Fruit fly (Drosophila melanogaster): ENCODE measurements around the gene CG15459.
A peak's percentile ranks its signal among the peaks of the same experiment; 100 is the strongest.

CG15459 gene

dm6 chrX:20423747-20424165 is 10.4 kb upstream of the CG15459 start, which contains the start of the genes Pp4-19C and cactin (continued):
- TF ChIP-seq CG13123 (GFP tag; optimal IDR thresholded peaks at IDR 0.05) (no peak), CG12236 (GFP tag; optimal IDR thresholded peaks at IDR 0.05) (no peak), C15 (GFP tag; IDR thresholded peaks at IDR 0.05) (no peak), Doc2 (GFP tag; IDR thresholded peaks at IDR 0.05) (no peak), CG6689 (GFP tag; IDR thresholded peaks at IDR 0.05) (no peak), ato (GFP tag; IDR thresholded peaks at IDR 0.05; ENCODE audit: partially characterized antibody) (peak; percentile 74), ac (GFP tag; optimal IDR thresholded peaks at IDR 0.05) (no peak), Mes4 (GFP tag; optimal IDR thresholded peaks at IDR 0.05) (no peak), rib (GFP tag; IDR thresholded peaks at IDR 0.05) (no peak), btn (GFP tag; optimal IDR thresholded peaks at IDR 0.05) (no peak), CG2120 (GFP tag; optimal IDR thresholded peaks at IDR 0.05) (peak; percentile 48), GATAe (GFP tag; conservative IDR thresholded peaks at IDR 0.05) (no peak), Dfd (GFP tag; optimal IDR thresholded peaks at IDR 0.05) (no peak), usp (GFP tag; optimal IDR thresholded peaks at IDR 0.05) (no peak), insv (GFP tag; optimal IDR thresholded peaks at IDR 0.05) (no peak), HHEX (GFP tag; optimal IDR thresholded peaks at IDR 0.05) (no peak), CG7928 (GFP tag; optimal IDR thresholded peaks at IDR 0.05) (no peak), D (optimal IDR thresholded peaks at IDR 0.05) (no peak), D (GFP tag; optimal IDR thresholded peaks at IDR 0.05) (no peak), Fer1 (GFP tag; optimal IDR thresholded peaks at IDR 0.05) (no peak), sr (GFP tag; IDR thresholded peaks at IDR 0.05) (no peak), sens-2 (GFP tag; IDR thresholded peaks at IDR 0.05) (no peak), CG9609 (GFP tag; optimal IDR thresholded peaks at IDR 0.05) (no peak), jumu (GFP tag; optimal IDR thresholded peaks at IDR 0.05) (peak; percentile 7), Sox100B (GFP tag; optimal IDR thresholded peaks at IDR 0.05) (no peak), CG1602 (GFP tag; optimal IDR thresholded peaks at IDR 0.05) (no peak), Lhr (GFP tag; optimal IDR thresholded peaks at IDR 0.05) (no peak), CG11085 (GFP tag; IDR thresholded peaks at IDR 0.05) (no peak), Pdp1 (GFP tag; optimal IDR thresholded peaks at IDR 0.05) (peak; percentile 18 to 78), CG2712 (tag; optimal IDR thresholded peaks at IDR 0.05) (no peak), Opbp (GFP tag; IDR thresholded peaks at IDR 0.05; ENCODE audit: partially characterized antibody) (peak; percentile 61; the same call in 1 of the 3 replicates), crol (GFP tag; IDR thresholded peaks at IDR 0.05) (no peak), prd (optimal IDR thresholded peaks at IDR 0.05) (no peak), prd (GFP tag; IDR thresholded peaks at IDR 0.05) (peak; percentile 40; the same call in 1 of the 3 replicates), eve (GFP tag; optimal IDR thresholded peaks at IDR 0.05) (no peak), CG34224 (GFP tag; IDR thresholded peaks at IDR 0.05; ENCODE audit: partially characterized antibody) (peak; percentile 83), trem (tag; optimal IDR thresholded peaks at IDR 0.05) (peak; percentile 75), PHDP (tag; optimal IDR thresholded peaks at IDR 0.05) (no peak), ham (GFP tag; IDR thresholded peaks at IDR 0.05) (no peak), CkIIα-i1 (GFP tag; IDR thresholded peaks at IDR 0.05) (no peak), CG14441 (GFP tag; IDR thresholded peaks at IDR 0.05) (no peak), CG2875 (GFP tag; optimal IDR thresholded peaks at IDR 0.05) (no peak), abd-A (tag; optimal IDR thresholded peaks at IDR 0.05) (no peak), Vsx1 (GFP tag; optimal IDR thresholded peaks at IDR 0.05) (no peak), Taf1 (GFP tag; IDR thresholded peaks at IDR 0.05) (no peak), CG8089 (GFP tag; optimal IDR thresholded peaks at IDR 0.05) (no peak), pita (GFP tag; optimal IDR thresholded peaks at IDR 0.05) (no peak), ind (GFP tag; optimal IDR thresholded peaks at IDR 0.05) (peak; percentile 17), sima (GFP tag; optimal IDR thresholded peaks at IDR 0.05) (no peak), Lpt (GFP tag; optimal IDR thresholded peaks at IDR 0.05) (no peak), CG10366 (GFP tag; IDR thresholded peaks at IDR 0.05) (no peak), ssp (GFP tag; IDR thresholded peaks at IDR 0.05) (peak; percentile 88), Bgb (GFP tag; IDR thresholded peaks at IDR 0.05; ENCODE audit: partially characterized antibody) (peak; percentile 76)
